Fruit fly (Drosophila melanogaster) whole organism, embryonic: ENCODE results near the gene CG17108.

Experiments
- Awh ChIP-seq: fragments of 200-800 bp; sonication (Bioruptor generic); IDR thresholded peaks from 2 replicates; pipeline ENCODE4, ENCODE4 v1.3.6; 2022; ENCODE audit warnings: missing biosample characterization, missing genetic modification characterization
- CG12769 ChIP-seq: fragments of 200-800 bp; sonication (Bioruptor generic); optimal IDR thresholded peaks from 2 replicates; lab custom pipeline; 2019; ENCODE audit warnings: missing biosample characterization, mild to moderate bottlenecking, missing genetic modification characterization, moderate library complexity
- CG13123 ChIP-seq: fragments of 200-800 bp; sonication (Bioruptor generic); optimal IDR thresholded peaks from 2 replicates; lab custom pipeline; 2016; ENCODE audit warnings: missing biosample characterization, missing genetic modification characterization
- CG13624 ChIP-seq: fragments of 200-800 bp; sonication (Bioruptor generic); optimal IDR thresholded peaks from 2 replicates; lab custom pipeline; 2016; ENCODE audit warnings: missing biosample characterization, missing genetic modification characterization
- CG13894 ChIP-seq: fragments of 200-800 bp; sonication (Bioruptor generic); optimal IDR thresholded peaks from 3 replicates; lab custom pipeline; 2018; ENCODE audit warnings: missing biosample characterization, mild to moderate bottlenecking, missing genetic modification characterization, moderate library complexity
- CG14965 ChIP-seq: fragments of 200-800 bp; sonication (Bioruptor generic); optimal IDR thresholded peaks from 2 replicates; lab custom pipeline; 2016; ENCODE audit warnings: missing biosample characterization, missing genetic modification characterization, borderline replicate concordance
- CG15479 ChIP-seq: fragments of 200-800 bp; sonication (Bioruptor generic); optimal IDR thresholded peaks from 3 replicates; lab custom pipeline; 2019; ENCODE audit warnings: missing biosample characterization, mild to moderate bottlenecking, missing genetic modification characterization, moderate library complexity
- CG15514 ChIP-seq: fragments of 200-800 bp; sonication (Bioruptor generic); optimal IDR thresholded peaks from 3 replicates; lab custom pipeline; 2017; ENCODE audit warnings: missing biosample characterization, missing genetic modification characterization, mild to moderate bottlenecking, moderate library complexity, missing genetic modification reagents
- CG18011 ChIP-seq: fragments of 200-800 bp; sonication (Bioruptor generic); optimal IDR thresholded peaks from 2 replicates; lab custom pipeline; 2017; ENCODE audit warnings: missing biosample characterization, missing genetic modification characterization, mild to moderate bottlenecking, moderate library complexity, missing genotype
- CG18599 ChIP-seq: fragments of 200-800 bp; sonication (Bioruptor generic); optimal IDR thresholded peaks from 3 replicates; lab custom pipeline; 2017; ENCODE audit warnings: missing biosample characterization, missing genetic modification characterization, mild to moderate bottlenecking, moderate library complexity, missing genetic modification reagents
- CG2199 ChIP-seq: fragments of 200-800 bp; sonication (Bioruptor generic); IDR thresholded peaks from 3 replicates; pipeline ENCODE4 v1.3.6; 2022; ENCODE audit warnings: missing biosample characterization, missing genetic modification characterization
- CG34376 ChIP-seq: fragments of 200-800 bp; sonication (Bioruptor generic); optimal IDR thresholded peaks from 2 replicates; lab custom pipeline; 2018; ENCODE audit warnings: missing biosample characterization, mild to moderate bottlenecking, missing genetic modification characterization
- CG6854 ChIP-seq: fragments of 200-800 bp; sonication (Bioruptor generic); optimal IDR thresholded peaks from 3 replicates; lab custom pipeline; 2017; ENCODE audit warnings: missing biosample characterization, mild to moderate bottlenecking, missing genetic modification characterization
- CG7271 ChIP-seq: fragments of 200-800 bp; sonication (Bioruptor generic); optimal IDR thresholded peaks from 2 replicates; lab custom pipeline; 2018; ENCODE audit warnings: missing biosample characterization, mild to moderate bottlenecking, missing genetic modification characterization, moderate library complexity
- CTCF ChIP-seq: fragments of 200-800 bp; sonication (Bioruptor generic); optimal IDR thresholded peaks from 2 replicates; lab custom pipeline; 2017; ENCODE audit warnings: missing biosample characterization, mild to moderate bottlenecking, missing genetic modification characterization, moderate library complexity
- CoRest ChIP-seq: fragments of 200-800 bp; sonication (Bioruptor generic); optimal IDR thresholded peaks from 3 replicates; lab custom pipeline; 2018; ENCODE audit warnings: missing biosample characterization, mild to moderate bottlenecking, missing genetic modification characterization, moderate library complexity
- D19A ChIP-seq: fragments of 200-800 bp; optimal IDR thresholded peaks from 3 replicates; lab custom pipeline; 2019; ENCODE audit warnings: missing biosample characterization, mild to moderate bottlenecking, missing genetic modification characterization, moderate library complexity
- Deaf1 ChIP-seq: fragments of 200-800 bp; optimal IDR thresholded peaks from 3 replicates; lab custom pipeline; 2019; ENCODE audit warnings: missing biosample characterization, mild to moderate bottlenecking, missing genetic modification characterization, moderate library complexity
- Dfd ChIP-seq, 2 experiments: fragments of >200 bp; optimal IDR thresholded peaks; 2 replicates each; lab custom pipeline; 2017; ENCODE audit warnings: missing biosample characterization in 2 of 2, missing genetic modification characterization in 2 of 2
- NFAT ChIP-seq: fragments of 200-800 bp; sonication (Bioruptor generic); IDR thresholded peaks from 2 replicates; pipeline ENCODE4 v1.3.6; 2022; ENCODE audit warnings: missing biosample characterization, missing genetic modification characterization
- Oli ChIP-seq: fragments of 200-800 bp; sonication (Bioruptor generic); optimal IDR thresholded peaks from 2 replicates; lab custom pipeline; 2018; ENCODE audit warnings: missing biosample characterization, mild to moderate bottlenecking, missing genetic modification characterization, moderate library complexity
- Ptx1 ChIP-seq: fragments of 200-800 bp; sonication (Bioruptor generic); IDR thresholded peaks from 2 replicates; pipeline ENCODE4 v1.3.6; 2022; ENCODE audit warnings: missing biosample characterization, missing genetic modification characterization
- Sry-β ChIP-seq: fragments of 200-800 bp; sonication (Bioruptor generic); optimal IDR thresholded peaks from 2 replicates; lab custom pipeline; 2018; ENCODE audit warnings: missing biosample characterization, mild to moderate bottlenecking, missing genetic modification characterization, moderate library complexity
- Xbp1 ChIP-seq: fragments of 200-800 bp; sonication (Bioruptor generic); optimal IDR thresholded peaks from 3 replicates; lab custom pipeline; 2016; ENCODE audit warnings: missing biosample characterization, mild to moderate bottlenecking, missing genetic modification characterization
- abd-A ChIP-seq: fragments of 200-800 bp; sonication (Bioruptor generic); optimal IDR thresholded peaks from 3 replicates; lab custom pipeline; 2019; ENCODE audit warnings: missing biosample characterization, mild to moderate bottlenecking, missing genetic modification characterization, moderate library complexity
- cas ChIP-seq: fragments of 200-800 bp; sonication (Bioruptor generic); IDR thresholded peaks from 2 replicates; pipeline ENCODE4 v1.3.6; 2022; ENCODE audit warnings: missing biosample characterization, missing genetic modification characterization
- chn ChIP-seq: fragments of 200-800 bp; sonication (Bioruptor generic); optimal IDR thresholded peaks from 2 replicates; lab custom pipeline; 2016; ENCODE audit warnings: missing biosample characterization, missing genetic modification characterization
- fd102C ChIP-seq: fragments of 200-800 bp; sonication (Bioruptor generic); optimal IDR thresholded peaks from 2 replicates; lab custom pipeline; 2018; ENCODE audit warnings: missing biosample characterization, mild to moderate bottlenecking, missing genetic modification characterization, moderate library complexity
- gro ChIP-seq: fragments of 200-800 bp; sonication (Bioruptor generic); optimal IDR thresholded peaks from 2 replicates; lab custom pipeline; 2016; ENCODE audit warnings: missing biosample characterization, missing genetic modification characterization
- gt ChIP-seq: fragments of 200-800 bp; sonication (Bioruptor generic); IDR thresholded peaks from 2 replicates; pipeline ENCODE4 v1.3.6; 2022; ENCODE audit warnings: missing biosample characterization, missing genetic modification characterization
- inv ChIP-seq: fragments of 200-800 bp; sonication (Bioruptor generic); IDR thresholded peaks from 2 replicates; pipeline ENCODE4 v1.3.6; 2022; ENCODE audit warnings: missing biosample characterization, missing genetic modification characterization; ENCODE audit not compliant: partially characterized antibody
- jing ChIP-seq: fragments of 200-800 bp; sonication (Bioruptor generic); optimal IDR thresholded peaks from 2 replicates; lab custom pipeline; 2018; ENCODE audit warnings: missing biosample characterization, mild to moderate bottlenecking, missing genetic modification characterization
- kni ChIP-seq: fragments of 200-800 bp; sonication (Bioruptor generic); optimal IDR thresholded peaks from 3 replicates; lab custom pipeline; 2017; ENCODE audit warnings: mild to moderate bottlenecking, missing biosample characterization, missing genetic modification reagents, missing genetic modification characterization
- org-1 ChIP-seq: fragments of 200-800 bp; sonication (Bioruptor generic); optimal IDR thresholded peaks from 2 replicates; lab custom pipeline; 2017; ENCODE audit warnings: missing biosample characterization, missing genetic modification characterization
- ranshi ChIP-seq: fragments of 200-800 bp; sonication (Bioruptor generic); IDR thresholded peaks from 2 replicates; pipeline ENCODE4 v1.3.6; 2022; ENCODE audit warnings: missing biosample characterization, missing genetic modification characterization
- rib ChIP-seq: fragments of 200-800 bp; sonication (Bioruptor generic); IDR thresholded peaks from 2 replicates; pipeline ENCODE4 v1.3.6; 2022; ENCODE audit warnings: missing biosample characterization, missing genetic modification characterization
- row ChIP-seq: fragments of 200-800 bp; sonication (Bioruptor generic); IDR thresholded peaks from 3 replicates; pipeline ENCODE4 v1.3.6; 2022; ENCODE audit warnings: missing biosample characterization, missing genetic modification characterization
- seq ChIP-seq: fragments of 200-800 bp; sonication (Bioruptor generic); IDR thresholded peaks from 2 replicates; pipeline ENCODE4 v1.3.6; 2022; ENCODE audit warnings: missing biosample characterization, missing genetic modification characterization
- ssp ChIP-seq: fragments of 200-800 bp; sonication (Bioruptor generic); IDR thresholded peaks from 2 replicates; pipeline ENCODE4 v1.3.6; 2022; ENCODE audit warnings: missing biosample characterization, missing genetic modification characterization
- stwl ChIP-seq: fragments of 200-800 bp; sonication (Bioruptor generic); optimal IDR thresholded peaks from 3 replicates; lab custom pipeline; 2018; ENCODE audit warnings: missing biosample characterization, mild to moderate bottlenecking, missing genetic modification characterization, moderate library complexity
- tio ChIP-seq: fragments of 200-800 bp; sonication (Bioruptor generic); optimal IDR thresholded peaks from 2 replicates; lab custom pipeline; 2017; ENCODE audit warnings: missing biosample characterization, missing genetic modification characterization, inconsistent platforms
- trem ChIP-seq: fragments of 200-800 bp; optimal IDR thresholded peaks from 3 replicates; lab custom pipeline; 2019; ENCODE audit warnings: missing biosample characterization, mild to moderate bottlenecking, missing genetic modification characterization, moderate library complexity
- trh ChIP-seq: fragments of 200-800 bp; sonication (Bioruptor generic); optimal IDR thresholded peaks from 2 replicates; lab custom pipeline; 2016; ENCODE audit warnings: missing biosample characterization, missing genetic modification characterization
- vvl ChIP-seq: fragments of 200-800 bp; sonication (Bioruptor generic); IDR thresholded peaks from 2 replicates; pipeline ENCODE4 v1.3.6; 2022; ENCODE audit warnings: missing biosample characterization, missing genetic modification characterization
- zfh1 ChIP-seq: fragments of 200-800 bp; sonication (Bioruptor generic); IDR thresholded peaks from 3 replicates; pipeline ENCODE4 v1.3.6; 2022; ENCODE audit warnings: missing biosample characterization, missing genetic modification characterization

Gene CG17108

DNA sequence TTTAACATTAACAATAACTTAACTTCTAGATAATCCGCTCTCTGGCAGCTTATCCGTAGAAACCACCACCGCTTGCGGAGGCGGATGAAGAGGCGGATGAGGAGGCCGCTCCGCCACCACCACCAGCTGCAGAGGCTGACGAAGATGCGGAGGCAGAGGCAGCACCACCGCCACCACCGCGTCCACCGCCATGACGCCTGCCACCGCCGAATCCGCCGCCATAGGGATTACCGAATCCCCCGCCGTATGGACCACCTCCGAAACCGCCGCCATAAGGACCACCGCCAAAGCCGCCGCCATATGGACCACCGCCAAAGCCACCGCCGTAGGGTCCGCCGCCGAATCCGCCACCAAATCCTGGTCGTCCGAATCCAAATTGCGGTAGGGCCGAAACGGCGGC, 5.1 kb downstream of the CG17108 start (continued):
- TF ChIP-seq cas (0 out of 2 replicates have a peak, but pooled peaks have one; percentile 27), CG14965 (GFP tag; lab: Kevin White, UChicago) (no peak), CG13123 (no peak), CG7271 (tag; lab: Kevin White, UChicago) (no peak), NFAT (0 out of 2 replicates have a peak, but pooled peaks have one; percentile 16), CTCF (GFP tag; lab: Kevin White, UChicago) (no peak)

DNA sequence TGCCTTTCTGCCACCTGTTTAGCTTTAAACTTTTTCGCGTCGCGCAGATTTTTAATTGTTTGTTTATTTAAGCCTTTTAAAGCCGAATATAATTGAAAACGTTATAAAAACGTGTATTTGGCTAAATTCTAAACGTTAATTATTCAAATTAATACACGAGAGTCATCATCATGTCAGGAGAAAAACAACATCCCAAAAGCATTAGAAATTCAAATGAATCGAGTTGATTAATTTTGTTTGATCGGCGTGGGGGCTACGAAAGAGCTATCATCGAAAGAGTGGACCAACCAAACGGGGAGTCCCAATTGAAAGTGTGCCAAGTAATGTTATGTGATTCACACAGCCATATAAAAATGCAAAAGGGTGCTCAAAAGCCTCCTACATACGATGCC, 6.1 kb downstream of the CG17108 start:
- no peak for TF ChIP-seq CG34376
- no peak for TF ChIP-seq rib (GFP tag; lab: Robert Waterston, UW)
- TF ChIP-seq vvl (GFP tag; lab: Robert Waterston, UW) = peak; percentile 61; the same call in 1 of the 2 replicates
- peak; percentile 56 for TF ChIP-seq abd-A (tag; lab: Kevin White, UChicago)

- peak; percentile 90 for TF ChIP-seq Awh
- TF ChIP-seq kni = peak; percentile 33
- TF ChIP-seq CG15514 (GFP tag; lab: Kevin White, UChicago) = peak; percentile 95
- TF ChIP-seq tio (GFP tag; lab: Kevin White, UChicago) = no peak
- TF ChIP-seq CG13894 = peak; percentile 72
- TF ChIP-seq Oli (tag; lab: Kevin White, UChicago) = no peak
- TF ChIP-seq abd-A (tag; lab: Kevin White, UChicago) = peak; percentile 71
- peak; percentile 21; the same call in 1 of the 2 replicates for TF ChIP-seq vvl (GFP tag; lab: Robert Waterston, UW)
- TF ChIP-seq row = 0 out of 3 replicates have a peak, but pooled peaks have one; percentile 19
- peak; percentile 43 for TF ChIP-seq Sry-β (GFP tag; lab: Kevin White, UChicago)
- TF ChIP-seq CG13624 (GFP tag; lab: Kevin White, UChicago) = no peak
- TF ChIP-seq seq (GFP tag; lab: Robert Waterston, UW) = no peak
- 0 out of 3 replicates have a peak, but pooled peaks have one; percentile 2 for TF ChIP-seq zfh1 (GFP tag; lab: Robert Waterston, UW)
- TF ChIP-seq CG12769 (tag; lab: Kevin White, UChicago) = peak; percentile 71
These were observed 6.7 kb downstream of the CG17108 start, which contains the start of gene CG7296 for dm6 chr2L:10687009-10687793. CG7296 (minus strand) TSS chr2L:10687066.

DNA sequence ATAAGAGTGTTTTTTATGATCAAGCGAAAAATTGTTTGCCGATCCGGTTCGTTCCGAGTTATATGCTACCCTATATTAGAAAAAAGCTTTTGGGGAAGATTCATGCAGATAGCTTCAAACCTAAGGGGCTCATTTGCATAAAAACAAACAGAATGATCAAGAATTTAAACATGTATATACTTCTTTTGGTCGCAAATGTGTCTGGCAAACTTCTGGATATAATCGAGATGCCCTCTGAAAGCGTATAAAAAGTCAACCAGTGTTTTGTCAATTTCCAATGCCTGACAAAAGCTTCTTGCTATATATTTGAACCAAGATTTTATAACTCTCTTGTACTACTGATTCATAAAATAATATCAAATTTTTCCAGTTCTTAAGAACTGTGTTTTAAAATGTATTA, 8.2 kb downstream of the CG17108 start:
- no peak for TF ChIP-seq zfh1 (GFP tag; lab: Robert Waterston, UW)
- TF ChIP-seq chn = no peak
- no peak for TF ChIP-seq org-1 (GFP tag; lab: Kevin White, UChicago)
- peak; percentile 29 for TF ChIP-seq CoRest (tag; lab: Kevin White, UChicago)
- TF ChIP-seq vvl (GFP tag; lab: Robert Waterston, UW) = peak; percentile 72
- TF ChIP-seq Ptx1 (GFP tag; lab: Robert Waterston, UW) = no peak
- no peak for TF ChIP-seq jing (GFP tag; lab: Kevin White, UChicago)
- TF ChIP-seq gt (GFP tag; lab: Robert Waterston, UW) = no peak
- TF ChIP-seq CG6854 = no peak
- no peak for TF ChIP-seq CG15479
- TF ChIP-seq gro (GFP tag; lab: Kevin White, UChicago) = no peak
- TF ChIP-seq stwl (tag; lab: Kevin White, UChicago) = peak; percentile 77
- peak; percentile 95 for TF ChIP-seq CG18011 (GFP tag; lab: Kevin White, UChicago)
- TF ChIP-seq ranshi (GFP tag; lab: Robert Waterston, UW) = no peak
- TF ChIP-seq Deaf1 (tag; lab: Kevin White, UChicago) = no peak
- no peak for TF ChIP-seq trh (GFP tag; lab: Kevin White, UChicago)
- no peak for TF ChIP-seq Dfd (GFP tag; optimal IDR thresholded peaks at IDR 0.05; lab: Kevin White, UChicago)
- TF ChIP-seq Xbp1 (GFP tag; lab: Kevin White, UChicago) = no peak
- TF ChIP-seq CG13894 = peak; percentile 74
- no peak for TF ChIP-seq ssp (GFP tag; lab: Robert Waterston, UW)
- no peak for TF ChIP-seq fd102C
- TF ChIP-seq trem = no peak
- peak; percentile 60 for TF ChIP-seq D19A
- TF ChIP-seq CG2199 (GFP tag; lab: Robert Waterston, UW) = no peak
- TF ChIP-seq CG18599 (GFP tag; lab: Kevin White, UChicago) = no peak
- no peak for TF ChIP-seq inv (GFP tag; lab: Robert Waterston, UW)
